Fruit fly (Drosophila melanogaster) whole organism, pupa: ENCODE measurements around the gene CG9498.

Experiments used
- CG10348 ChIP-seq: fragments of 200-800 bp; sonication (Bioruptor generic); IDR thresholded peaks from 2 replicates; pipeline ENCODE4 v1.3.6; 2022; ENCODE audit warnings: missing biosample characterization, missing genetic modification characterization
- CG13204 ChIP-seq: fragments of 200-800 bp; sonication (Bioruptor generic); optimal IDR thresholded peaks from 2 replicates; lab custom pipeline; 2018; ENCODE audit warnings: missing biosample characterization, mild to moderate bottlenecking, missing genetic modification characterization, moderate library complexity
- CG14655 ChIP-seq: fragments of 200-800 bp; sonication (Bioruptor generic); optimal IDR thresholded peaks from 3 replicates; lab custom pipeline; 2017; ENCODE audit warnings: mild to moderate bottlenecking, missing biosample characterization, missing genetic modification reagents, missing genetic modification characterization
- CG15710 ChIP-seq: fragments of 200-800 bp; sonication (Bioruptor generic); optimal IDR thresholded peaks from 2 replicates; lab custom pipeline; 2018; ENCODE audit warnings: missing biosample characterization, mild to moderate bottlenecking, missing genetic modification characterization, moderate library complexity
- CG17806 ChIP-seq: fragments of 200-800 bp; sonication (Bioruptor generic); optimal IDR thresholded peaks from 2 replicates; lab custom pipeline; 2018; ENCODE audit warnings: missing biosample characterization, mild to moderate bottlenecking, missing genetic modification characterization, moderate library complexity
- CG4496 ChIP-seq: fragments of 200-800 bp; sonication (Bioruptor generic); IDR thresholded peaks from 3 replicates; pipeline ENCODE4 v1.3.6; 2022; ENCODE audit warnings: missing biosample characterization, missing genetic modification characterization
- CG8301 ChIP-seq: fragments of 200-800 bp; sonication (Bioruptor generic); optimal IDR thresholded peaks from 2 replicates; lab custom pipeline; 2018; ENCODE audit warnings: missing biosample characterization, mild to moderate bottlenecking, missing genetic modification characterization
- CG9948 ChIP-seq: fragments of 200-800 bp; sonication (Bioruptor generic); optimal IDR thresholded peaks from 2 replicates; lab custom pipeline; 2018; ENCODE audit warnings: missing biosample characterization, mild to moderate bottlenecking, missing genetic modification characterization, moderate library complexity
- D1 ChIP-seq: fragments of 200-800 bp; sonication (Bioruptor generic); optimal IDR thresholded peaks from 2 replicates; lab custom pipeline; 2018; ENCODE audit warnings: missing biosample characterization, mild to moderate bottlenecking, missing genetic modification characterization, moderate library complexity
- Ets98B ChIP-seq: fragments of 200-800 bp; sonication (Bioruptor generic); IDR thresholded peaks from 2 replicates; pipeline ENCODE4 v1.3.6; 2022; ENCODE audit warnings: missing biosample characterization, missing genetic modification characterization
- gl ChIP-seq: fragments of 200-800 bp; sonication (Bioruptor generic); optimal IDR thresholded peaks from 2 replicates; lab custom pipeline; 2018; ENCODE audit warnings: missing biosample characterization, mild to moderate bottlenecking, missing genetic modification characterization
- rn ChIP-seq: fragments of 200-800 bp; sonication (Bioruptor generic); IDR thresholded peaks from 2 replicates; pipeline ENCODE4 v1.3.6; 2022; ENCODE audit warnings: missing biosample characterization, missing genetic modification characterization

DNA sequence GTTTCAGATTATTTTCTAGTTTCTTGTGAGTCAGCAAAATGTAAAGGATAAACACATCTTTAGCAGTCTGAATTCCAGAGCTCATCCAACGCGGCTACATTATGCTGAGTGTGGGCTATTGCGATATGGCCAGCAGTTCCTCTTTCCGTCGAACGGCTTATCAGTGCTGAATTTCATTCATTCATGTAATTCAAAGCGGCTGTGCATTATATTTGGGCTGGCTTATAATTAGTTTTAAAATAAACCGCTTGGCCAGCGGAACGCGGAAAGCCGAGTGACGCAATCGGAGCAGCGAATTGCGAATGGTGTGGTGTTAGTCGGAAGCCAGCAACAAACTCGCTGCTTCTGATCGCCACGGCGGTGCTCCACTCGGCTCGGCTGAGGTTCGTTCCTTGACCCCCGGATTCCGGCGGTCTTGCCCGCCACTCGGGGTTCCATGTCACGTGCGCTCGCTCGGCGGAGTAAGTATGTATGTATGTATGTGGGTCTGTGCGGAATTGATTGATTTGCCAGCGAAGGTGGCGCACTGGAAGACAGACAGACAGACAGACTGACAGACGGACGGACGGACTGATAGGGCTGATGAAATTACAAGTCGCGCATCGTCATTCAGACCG, 20.3 kb upstream of the CG9498 start:
- TF ChIP-seq CG9948 (tag; lab: Kevin White, UChicago) (no peak), CG15710 (no peak), CG13204 (GFP tag; lab: Kevin White, UChicago) (no peak), Ets98B (no peak), gl (tag; lab: Kevin White, UChicago) (no peak), rn (GFP tag; lab: Robert Waterston, UW) (no peak), CG14655 (GFP tag; lab: Kevin White, UChicago) (no peak), CG4496 (GFP tag; lab: Robert Waterston, UW) (no peak), D1 (tag; lab: Kevin White, UChicago) (no peak), CG10348 (no peak), CG17806 (tag; lab: Kevin White, UChicago) (no peak), CG8301 (tag; lab: Kevin White, UChicago) (no peak)
